Worm (Caenorhabditis elegans): ENCODE data around the gene smr-1.

Gene smr-1

DNA sequence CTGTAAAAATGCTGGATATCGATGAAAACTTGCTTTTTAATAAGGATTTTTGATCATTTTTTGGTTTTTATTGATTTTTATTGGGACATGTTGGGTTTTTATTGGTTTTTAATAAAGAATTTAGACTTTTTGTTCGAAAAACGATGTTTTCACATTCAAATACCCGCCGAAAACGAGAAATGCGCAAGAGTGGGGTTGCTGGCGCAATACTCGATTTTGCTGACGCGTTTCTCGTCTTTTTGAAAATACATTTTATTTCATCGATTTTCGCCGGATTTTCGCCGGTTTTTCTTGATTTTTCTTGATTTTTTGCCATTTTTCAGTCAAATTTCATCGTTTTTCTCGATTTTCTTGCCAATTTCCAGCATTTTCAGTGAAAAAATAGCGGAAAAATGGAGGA is at the start of gene smr-1:
smr-1 (plus strand) TSS at position 375 of the 400 bp plus-strand sequence.
- no peak for TF ChIP-seq tra-4 (tag; optimal IDR thresholded peaks at IDR 0.05)
- TF ChIP-seq hnd-1 (tag; optimal IDR thresholded peaks at IDR 0.05): peak; percentile 38
- TF ChIP-seq ceh-13 (GFP tag; optimal IDR thresholded peaks at IDR 0.05): no peak
- TF ChIP-seq flt-1 (GFP tag; IDR thresholded peaks at IDR 0.05): 0 out of 2 replicates have a peak, but pooled peaks have one; percentile 31
- TF ChIP-seq ceh-36 (tag; optimal IDR thresholded peaks at IDR 0.05): no peak
- no peak; the same call in 1 of the 2 replicates for TF ChIP-seq tbx-37 (GFP tag; conservative IDR thresholded peaks at IDR 0.05)
- no peak for TF ChIP-seq ets-7 (tag; optimal IDR thresholded peaks at IDR 0.05)
- TF ChIP-seq B0310.2 (tag; optimal IDR thresholded peaks at IDR 0.05): no peak
- 0 out of 2 replicates have a peak, but pooled peaks have one; percentile 7 for TF ChIP-seq tbx-11 (GFP tag; IDR thresholded peaks at IDR 0.05)
- no peak for TF ChIP-seq ama-1 (optimal IDR thresholded peaks at IDR 0.05)
- TF ChIP-seq scrt-1 (GFP tag; IDR thresholded peaks at IDR 0.05): no peak
- TF ChIP-seq hmg-4 (GFP tag; optimal IDR thresholded peaks at IDR 0.05): no peak
- peak; percentile 63; the same call in 1 of the 2 replicates for TF ChIP-seq pes-1 (GFP tag; IDR thresholded peaks at IDR 0.05)
- TF ChIP-seq sea-1 (GFP tag; conservative IDR thresholded peaks at IDR 0.05): no peak
- TF ChIP-seq F13C5.2 (tag; optimal IDR thresholded peaks at IDR 0.05): peak; percentile 54

DNA sequence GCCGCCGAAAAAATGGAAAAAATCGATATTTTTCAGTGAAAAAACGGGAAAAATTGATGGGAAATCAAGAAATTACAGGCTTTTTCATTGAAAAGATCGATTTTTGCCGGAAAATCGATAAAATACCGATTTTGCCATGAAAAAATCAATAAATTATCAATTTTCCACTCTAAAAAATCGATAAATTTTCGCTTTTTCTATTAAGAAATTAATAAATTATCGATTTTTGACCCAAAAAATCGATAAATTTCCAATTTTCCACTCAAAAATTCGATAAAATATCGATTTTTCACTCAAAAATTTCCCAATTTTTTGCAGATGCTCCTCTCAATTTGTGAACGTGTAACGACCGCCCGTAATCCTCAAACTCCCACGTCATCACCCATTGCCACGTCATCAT is 48.6 kb upstream of the smr-1 start:
- no peak for TF ChIP-seq tra-4 (tag; optimal IDR thresholded peaks at IDR 0.05)
- no peak for TF ChIP-seq flt-1 (GFP tag; IDR thresholded peaks at IDR 0.05)
- TF ChIP-seq ceh-36 (tag; optimal IDR thresholded peaks at IDR 0.05): no peak
- TF ChIP-seq hnd-1 (tag; optimal IDR thresholded peaks at IDR 0.05): no peak
- no peak for TF ChIP-seq tbx-11 (GFP tag; IDR thresholded peaks at IDR 0.05)
- TF ChIP-seq aly-1 (tag; optimal IDR thresholded peaks at IDR 0.05): no peak
- TF ChIP-seq ets-7 (tag; optimal IDR thresholded peaks at IDR 0.05): no peak

- peak; percentile 89 for TF ChIP-seq ceh-36 (tag; optimal IDR thresholded peaks at IDR 0.05)
- no peak for TF ChIP-seq ama-1 (optimal IDR thresholded peaks at IDR 0.05)
These were observed 43.4 kb upstream of the smr-1 start for ce11 chrIII:1099523-1099922.

- TF ChIP-seq hmbx-1 (tag; optimal IDR thresholded peaks at IDR 0.05): no peak
- TF ChIP-seq tbx-37 (GFP tag; conservative IDR thresholded peaks at IDR 0.05): no peak
- no peak for TF ChIP-seq ama-1 (optimal IDR thresholded peaks at IDR 0.05)
- TF ChIP-seq ceh-13 (GFP tag; optimal IDR thresholded peaks at IDR 0.05): no peak
- no peak for TF ChIP-seq B0310.2 (tag; optimal IDR thresholded peaks at IDR 0.05)
- TF ChIP-seq ceh-36 (tag; optimal IDR thresholded peaks at IDR 0.05): no peak
- TF ChIP-seq sea-1 (GFP tag; conservative IDR thresholded peaks at IDR 0.05): no peak
- TF ChIP-seq tra-4 (tag; optimal IDR thresholded peaks at IDR 0.05): no peak
- TF ChIP-seq tbx-11 (GFP tag; IDR thresholded peaks at IDR 0.05): no peak
- no peak for TF ChIP-seq F13C5.2 (tag; optimal IDR thresholded peaks at IDR 0.05)
- no peak for TF ChIP-seq pes-1 (GFP tag; IDR thresholded peaks at IDR 0.05)
These were observed 40.1 kb upstream of the smr-1 start, which contains the start of gene exc-6 for ce11 chrIII:1102908-1103307. Gene exc-6 (plus strand): TSS chrIII:1103208.

- no peak for TF ChIP-seq tra-4 (tag; optimal IDR thresholded peaks at IDR 0.05)
- TF ChIP-seq hmg-4 (GFP tag; optimal IDR thresholded peaks at IDR 0.05): no peak
- no peak for TF ChIP-seq tbx-37 (GFP tag; conservative IDR thresholded peaks at IDR 0.05)
These were observed 27.0 kb upstream of the smr-1 start, which contains the start of the genes F58B6.1 and acsd-1 for ce11 chrIII:1115793-1116516. Gene F58B6.1 (minus strand): TSS chrIII:1115925. Gene acsd-1 (plus strand): TSS chrIII:1116466.

DNA sequence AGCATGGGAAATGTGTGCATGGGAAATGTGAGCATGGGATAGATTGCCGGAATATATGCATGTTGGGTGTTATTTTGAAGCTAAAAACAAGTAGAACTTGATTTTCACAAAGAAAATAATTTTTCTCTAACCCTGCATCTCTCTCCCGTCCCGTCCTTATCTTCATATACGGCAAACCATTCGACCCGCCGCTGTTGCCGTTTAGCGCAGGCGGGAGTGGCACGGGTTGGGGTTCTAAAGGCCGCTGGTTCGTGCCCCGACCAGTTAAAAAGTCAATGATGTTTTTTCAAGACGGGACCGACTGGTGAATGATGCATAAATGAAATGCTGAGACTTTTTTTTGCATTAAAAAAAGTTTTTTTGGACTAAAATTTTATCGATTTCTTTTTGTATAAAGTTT is 20.7 kb upstream of the smr-1 start:
- TF ChIP-seq hmbx-1 (tag; optimal IDR thresholded peaks at IDR 0.05) (peak; percentile 18), aly-1 (tag; optimal IDR thresholded peaks at IDR 0.05) (peak; percentile 28), tbx-37 (GFP tag; conservative IDR thresholded peaks at IDR 0.05) (peak; percentile 57), B0310.2 (tag; optimal IDR thresholded peaks at IDR 0.05) (peak; percentile 51), ceh-13 (GFP tag; optimal IDR thresholded peaks at IDR 0.05) (peak; percentile 25), sea-1 (GFP tag; conservative IDR thresholded peaks at IDR 0.05) (0 out of 2 replicates have a peak, but pooled peaks have one; percentile 60), tbx-11 (GFP tag; IDR thresholded peaks at IDR 0.05) (peak; percentile 79), F13C5.2 (tag; optimal IDR thresholded peaks at IDR 0.05) (peak; percentile 64), scrt-1 (GFP tag; IDR thresholded peaks at IDR 0.05) (peak; percentile 83), pes-1 (GFP tag; IDR thresholded peaks at IDR 0.05) (peak; percentile 80), hmg-4 (GFP tag; optimal IDR thresholded peaks at IDR 0.05) (peak; percentile 84), hnd-1 (tag; optimal IDR thresholded peaks at IDR 0.05) (peak; percentile 28), ceh-36 (tag; optimal IDR thresholded peaks at IDR 0.05) (peak; percentile 67), ets-7 (tag; optimal IDR thresholded peaks at IDR 0.05) (peak; percentile 44), tra-4 (tag; optimal IDR thresholded peaks at IDR 0.05) (no peak), ama-1 (optimal IDR thresholded peaks at IDR 0.05) (no peak), flt-1 (GFP tag; IDR thresholded peaks at IDR 0.05) (peak; percentile 69)

- TF ChIP-seq F13C5.2 (tag; optimal IDR thresholded peaks at IDR 0.05) (no peak), aly-1 (tag; optimal IDR thresholded peaks at IDR 0.05) (no peak), hnd-1 (tag; optimal IDR thresholded peaks at IDR 0.05) (no peak), hmg-4 (GFP tag; optimal IDR thresholded peaks at IDR 0.05) (no peak), pes-1 (GFP tag; IDR thresholded peaks at IDR 0.05) (no peak), ama-1 (optimal IDR thresholded peaks at IDR 0.05) (no peak), B0310.2 (tag; optimal IDR thresholded peaks at IDR 0.05) (no peak), tra-4 (tag; optimal IDR thresholded peaks at IDR 0.05) (no peak), sea-1 (GFP tag; conservative IDR thresholded peaks at IDR 0.05) (no peak), hmbx-1 (tag; optimal IDR thresholded peaks at IDR 0.05) (no peak), tbx-37 (GFP tag; conservative IDR thresholded peaks at IDR 0.05) (no peak), scrt-1 (GFP tag; IDR thresholded peaks at IDR 0.05) (no peak), flt-1 (GFP tag; IDR thresholded peaks at IDR 0.05) (no peak), ets-7 (tag; optimal IDR thresholded peaks at IDR 0.05) (no peak)
These were observed 17.5 kb upstream of the smr-1 start for ce11 chrIII:1125494-1125893.

All from whole organism, early embryonic.